Worm (Caenorhabditis elegans): Measurements from ENCODE around the gene epic-3.

DNA sequence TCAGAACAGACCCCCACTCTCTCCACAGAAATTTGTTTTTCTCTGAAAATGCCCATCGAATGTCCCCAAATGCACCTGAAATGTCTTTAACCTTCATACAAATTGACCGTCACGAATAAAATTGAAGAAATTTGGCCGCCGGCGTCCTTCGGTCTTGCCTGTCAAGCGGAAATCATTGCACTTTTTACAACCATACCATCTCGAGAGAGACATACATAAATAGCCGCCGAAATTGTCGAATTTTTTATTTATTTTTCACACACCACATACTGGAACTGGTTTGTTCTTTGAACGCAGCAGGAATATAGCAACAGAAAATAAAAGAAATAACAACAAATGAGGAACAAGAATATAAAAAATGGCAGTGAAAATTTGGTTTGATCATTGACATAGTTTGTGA is 8.5 kb downstream of the epic-3 start:
- no peak for TF ChIP-seq fax-1 (tag; optimal IDR thresholded peaks at IDR 0.05)
- TF ChIP-seq nfya-1 (tag; optimal IDR thresholded peaks at IDR 0.05), result no peak
- TF ChIP-seq ets-4 (tag; optimal IDR thresholded peaks at IDR 0.05), result no peak
- TF ChIP-seq sdc-2 (tag; optimal IDR thresholded peaks at IDR 0.05), result no peak
